Fruit fly (Drosophila melanogaster): Measurements from ENCODE around the gene Myo61F.

The Myo61F gene

dm6 chr3L:1307005-1307632, 11.2 kb upstream of the Myo61F start, which contains the start of the genes Ctr9 and Nt5a (continued):
- TF ChIP-seq Sry-δ (GFP tag; optimal IDR thresholded peaks at IDR 0.05): peak; percentile 95
- TF ChIP-seq CG11504 (tag; optimal IDR thresholded peaks at IDR 0.05): no peak
- TF ChIP-seq Lhr (GFP tag; optimal IDR thresholded peaks at IDR 0.05): no peak
- TF ChIP-seq Side (GFP tag; optimal IDR thresholded peaks at IDR 0.05): peak; percentile 49
- TF ChIP-seq jing (GFP tag; optimal IDR thresholded peaks at IDR 0.05): no peak
- TF ChIP-seq caup (GFP tag; optimal IDR thresholded peaks at IDR 0.05; ENCODE audit: severe bottlenecking): peak; percentile 63
- no peak for TF ChIP-seq CG7839 (tag; optimal IDR thresholded peaks at IDR 0.05)
- peak; percentile 88 for TF ChIP-seq HmgZ (tag; optimal IDR thresholded peaks at IDR 0.05)
- peak; percentile 96 for TF ChIP-seq Med (GFP tag)
- peak; percentile 38 for TF ChIP-seq Mad (GFP tag; optimal IDR thresholded peaks at IDR 0.05)
- peak; percentile 53 to 100 for TF ChIP-seq Pdp1 (GFP tag; optimal IDR thresholded peaks at IDR 0.05)
- no peak for TF ChIP-seq z (GFP tag; IDR thresholded peaks at IDR 0.05)
- TF ChIP-seq CG7556 (GFP tag; optimal IDR thresholded peaks at IDR 0.05): peak; percentile 10
- TF ChIP-seq ham (GFP tag; IDR thresholded peaks at IDR 0.05): no peak
- peak; percentile 65 for TF ChIP-seq CG32532 (GFP tag; IDR thresholded peaks at IDR 0.05)
- TF ChIP-seq CG12744 (GFP tag; optimal IDR thresholded peaks at IDR 0.05): peak; percentile 61
- no peak for TF ChIP-seq nom (GFP tag; optimal IDR thresholded peaks at IDR 0.05)
- peak; percentile 75 for TF ChIP-seq zfh2 (GFP tag; optimal IDR thresholded peaks at IDR 0.05)
- peak; percentile 81 for TF ChIP-seq bbx (GFP tag; IDR thresholded peaks at IDR 0.05; ENCODE audit: partially characterized antibody)
- peak; percentile 71 for TF ChIP-seq Blimp-1 (GFP tag; optimal IDR thresholded peaks at IDR 0.05)
- TF ChIP-seq Rx (GFP tag; IDR thresholded peaks at IDR 0.05): no peak
- no peak for TF ChIP-seq Taf1 (GFP tag; IDR thresholded peaks at IDR 0.05)
- peak; percentile 56 for TF ChIP-seq CHES-1-like (GFP tag; optimal IDR thresholded peaks at IDR 0.05)
- no peak for TF ChIP-seq Mes4 (GFP tag; optimal IDR thresholded peaks at IDR 0.05)
- no peak for TF ChIP-seq Dip2 (GFP tag; IDR thresholded peaks at IDR 0.05)
- TF ChIP-seq CG4707 (GFP tag; optimal IDR thresholded peaks at IDR 0.05): no peak
- no peak for TF ChIP-seq odd (GFP tag; optimal IDR thresholded peaks at IDR 0.05)
- TF ChIP-seq lola (GFP tag; optimal IDR thresholded peaks at IDR 0.05): peak in 1 of 3 experiments; percentile 16
- TF ChIP-seq CG6765 (GFP tag; optimal IDR thresholded peaks at IDR 0.05): no peak
- peak; percentile 85 for TF ChIP-seq unc-4 (GFP tag; IDR thresholded peaks at IDR 0.05; ENCODE audit: partially characterized antibody)
- TF ChIP-seq CG8359 (GFP tag; optimal IDR thresholded peaks at IDR 0.05; ENCODE audit: borderline replicate concordance): no peak
- peak; percentile 85 for TF ChIP-seq row (GFP tag; IDR thresholded peaks at IDR 0.05)
- peak; percentile 49 for TF ChIP-seq exex (tag; optimal IDR thresholded peaks at IDR 0.05)
- peak; percentile 40 for TF ChIP-seq sd (tag; optimal IDR thresholded peaks at IDR 0.05)
- TF ChIP-seq CG5953 (GFP tag; IDR thresholded peaks at IDR 0.05): no peak
- TF ChIP-seq Hmr (GFP tag; optimal IDR thresholded peaks at IDR 0.05): no peak
- no peak for TF ChIP-seq CG12071 (GFP tag; optimal IDR thresholded peaks at IDR 0.05)
- no peak for TF ChIP-seq Atf6 (GFP tag; IDR thresholded peaks at IDR 0.05)
- no peak for TF ChIP-seq Bdp1 (GFP tag; optimal IDR thresholded peaks at IDR 0.05)
- no peak for TF ChIP-seq schlank (tag; optimal IDR thresholded peaks at IDR 0.05)
- peak; percentile 56 for TF ChIP-seq ems (GFP tag; optimal IDR thresholded peaks at IDR 0.05)
- TF ChIP-seq PHDP (tag; optimal IDR thresholded peaks at IDR 0.05): peak; percentile 29
- TF ChIP-seq disco-r (GFP tag; optimal IDR thresholded peaks at IDR 0.05): no peak
- TF ChIP-seq run (tag; optimal IDR thresholded peaks at IDR 0.05): no peak
- peak; percentile 68; the same call in 2 of the 3 replicates for TF ChIP-seq Dbx (GFP tag; IDR thresholded peaks at IDR 0.05)
- TF ChIP-seq hth (optimal IDR thresholded peaks at IDR 0.05): no peak
- TF ChIP-seq CG16813 (GFP tag; IDR thresholded peaks at IDR 0.05; ENCODE audit: partially characterized antibody): peak; percentile 76
- TF ChIP-seq Ada2b (GFP tag; IDR thresholded peaks at IDR 0.05): 0 out of 2 replicates have a peak, but pooled peaks have one; percentile 25
- TF ChIP-seq CG9817 (tag; optimal IDR thresholded peaks at IDR 0.05): peak; percentile 65

Data from whole organism, embryonic.